Fruit fly (Drosophila melanogaster): ENCODE data around the gene CG15571.

CG15571 gene

dm6 chrX:4205346-4206178 lies 11.6 kb downstream of the CG15571 start, which contains the start of gene Fas2 (continued):
- TF ChIP-seq Dbx (GFP tag; IDR thresholded peaks at IDR 0.05) (peak; percentile 49; the same call in 2 of the 3 replicates), kah (GFP tag; optimal IDR thresholded peaks at IDR 0.05) (peak; percentile 57), zf30C (GFP tag; optimal IDR thresholded peaks at IDR 0.05) (no peak), hkb (optimal IDR thresholded peaks at IDR 0.05) (no peak), hkb (GFP tag; IDR thresholded peaks at IDR 0.05) (peak; percentile 43; the same call in 1 of the 2 replicates), ind (GFP tag; optimal IDR thresholded peaks at IDR 0.05) (no peak), inv (GFP tag; IDR thresholded peaks at IDR 0.05; ENCODE audit: partially characterized antibody) (no peak), CG4404 (GFP tag; IDR thresholded peaks at IDR 0.05) (no peak), CG16813 (GFP tag; IDR thresholded peaks at IDR 0.05; ENCODE audit: partially characterized antibody) (no peak), CG12071 (GFP tag; optimal IDR thresholded peaks at IDR 0.05) (peak; percentile 72), CG14014 (GFP tag; IDR thresholded peaks at IDR 0.05) (peak; percentile 51; the same call in 1 of the 2 replicates), D19B (GFP tag; optimal IDR thresholded peaks at IDR 0.05) (no peak), Hsf (GFP tag; optimal IDR thresholded peaks at IDR 0.05) (no peak), bcd (GFP tag; optimal IDR thresholded peaks at IDR 0.05) (peak; percentile 23), Dad (GFP tag; optimal IDR thresholded peaks at IDR 0.05) (peak; percentile 15), CG15514 (GFP tag; optimal IDR thresholded peaks at IDR 0.05) (peak; percentile 69), CG1529 (GFP tag; optimal IDR thresholded peaks at IDR 0.05) (peak; percentile 16), zen2 (GFP tag; IDR thresholded peaks at IDR 0.05; ENCODE audit: partially characterized antibody) (0 out of 3 replicates have a peak, but pooled peaks have one; percentile 9), pum (GFP tag; optimal IDR thresholded peaks at IDR 0.05) (no peak), Chrac-16 (GFP tag; optimal IDR thresholded peaks at IDR 0.05) (no peak), so (GFP tag; IDR thresholded peaks at IDR 0.05) (peak; percentile 47; the same call in 2 of the 3 replicates), CG8944 (GFP tag; optimal IDR thresholded peaks at IDR 0.05) (no peak), Sry-δ (GFP tag; optimal IDR thresholded peaks at IDR 0.05) (no peak), cato (GFP tag; optimal IDR thresholded peaks at IDR 0.05; ENCODE audit: borderline replicate concordance) (no peak), CG11247 (GFP tag; IDR thresholded peaks at IDR 0.05) (0 out of 2 replicates have a peak, but pooled peaks have one; percentile 31), Nf-YC (tag; optimal IDR thresholded peaks at IDR 0.05) (peak; percentile 15), sr (GFP tag; IDR thresholded peaks at IDR 0.05) (0 out of 3 replicates have a peak, but pooled peaks have one; percentile 10), MTF-1 (GFP tag; optimal IDR thresholded peaks at IDR 0.05; ENCODE audit: borderline replicate concordance) (peak; percentile 58), CG12744 (GFP tag; optimal IDR thresholded peaks at IDR 0.05) (no peak), CG3726 (GFP tag; IDR thresholded peaks at IDR 0.05) (no peak), Xrp1 (GFP tag; IDR thresholded peaks at IDR 0.05) (peak; percentile 31; the same call in 1 of the 2 replicates), gcm2 (GFP tag; optimal IDR thresholded peaks at IDR 0.05) (no peak), CG17328 (GFP tag; IDR thresholded peaks at IDR 0.05) (0 out of 2 replicates have a peak, but pooled peaks have one; percentile 30), Scr (GFP tag; IDR thresholded peaks at IDR 0.05; ENCODE audit: partially characterized antibody) (peak; percentile 40; the same call in 1 of the 2 replicates), pzg (GFP tag; optimal IDR thresholded peaks at IDR 0.05) (peak; percentile 15), scrt (GFP tag; optimal IDR thresholded peaks at IDR 0.05) (peak; percentile 58), CG17802 (tag; optimal IDR thresholded peaks at IDR 0.05) (no peak), CG2712 (tag; optimal IDR thresholded peaks at IDR 0.05) (peak; percentile 14), CG12391 (tag; optimal IDR thresholded peaks at IDR 0.05) (peak; percentile 14), CG43689 (GFP tag; IDR thresholded peaks at IDR 0.05) (no peak; the same call in 1 of the 2 replicates), Jarid2 (GFP tag; optimal IDR thresholded peaks at IDR 0.05) (peak; percentile 92), CG10462 (GFP tag; optimal IDR thresholded peaks at IDR 0.05) (no peak), h (optimal IDR thresholded peaks at IDR 0.05) (no peak), fd96Cb (tag; optimal IDR thresholded peaks at IDR 0.05) (no peak), CG9817 (tag; optimal IDR thresholded peaks at IDR 0.05) (no peak), bigmax (GFP tag; optimal IDR thresholded peaks at IDR 0.05) (peak; percentile 21), luna (GFP tag; optimal IDR thresholded peaks at IDR 0.05) (no peak), knrl (GFP tag; IDR thresholded peaks at IDR 0.05; ENCODE audit: partially characterized antibody) (peak; percentile 39; the same call in 1 of the 3 replicates)

Measured in whole organism, embryonic.